Worm (Caenorhabditis elegans): ENCODE measurements around the gene col-153.

Gene col-153

DNA sequence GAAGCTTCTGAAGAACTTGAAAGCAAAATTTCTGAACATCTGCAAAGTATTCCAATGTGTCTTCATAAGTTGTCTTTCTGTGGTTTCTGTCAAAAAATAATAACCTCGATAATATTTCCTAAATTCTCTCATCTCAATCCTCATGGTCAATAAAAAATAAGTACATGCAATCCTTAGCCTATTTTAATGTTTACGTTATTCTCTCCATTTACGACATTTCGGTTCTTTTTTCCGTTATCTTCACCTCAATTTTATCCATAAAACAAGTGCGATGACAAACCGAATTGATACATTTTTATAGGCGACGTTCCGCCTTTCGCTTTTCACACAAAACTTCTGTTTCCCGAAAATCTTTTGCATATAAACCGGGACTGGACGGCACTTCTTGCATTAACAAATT lies at the start of gene col-153:
Gene col-153 (plus strand): TSS at position 301 of the 400 bp plus-strand sequence.
- TF ChIP-seq F22D6.2 (tag; optimal IDR thresholded peaks at IDR 0.05) (no peak), F57C9.4 (tag; optimal IDR thresholded peaks at IDR 0.05) (no peak), ztf-22 (GFP tag; optimal IDR thresholded peaks at IDR 0.05) (no peak), B0035.1 (tag; optimal IDR thresholded peaks at IDR 0.05) (no peak), B0019.2 (GFP tag; conservative IDR thresholded peaks at IDR 0.05) (no peak), mel-28 (tag; optimal IDR thresholded peaks at IDR 0.05; ENCODE audit: borderline replicate concordance) (no peak)

ce11 chrV:10901125-10901524 lies 48.5 kb upstream of the col-153 start, which contains the start of gene spp-16:
TSS of gene spp-16 (minus strand) at chrV:10901303.
- TF ChIP-seq fkh-3 (tag; optimal IDR thresholded peaks at IDR 0.05) (no peak), nhr-80 (tag; optimal IDR thresholded peaks at IDR 0.05) (peak; percentile 50)

ce11 chrV:10902682-10903081 lies 46.9 kb upstream of the col-153 start, which contains the start of gene F32D8.8:
TSS of gene F32D8.8 (minus strand) at chrV:10902782.
- no peak for TF ChIP-seq dox-1 (GFP tag; IDR thresholded peaks at IDR 0.05)
- TF ChIP-seq lin-35 (GFP tag; optimal IDR thresholded peaks at IDR 0.05) = no peak
- no peak for TF ChIP-seq aptf-2 (GFP tag; conservative IDR thresholded peaks at IDR 0.05)
- no peak for TF ChIP-seq sptf-2 (GFP tag; optimal IDR thresholded peaks at IDR 0.05)
- TF ChIP-seq ets-4 (GFP tag; optimal IDR thresholded peaks at IDR 0.05) = no peak
- no peak for TF ChIP-seq hrde-1 (tag; optimal IDR thresholded peaks at IDR 0.05; ENCODE audit: borderline replicate concordance)
- TF ChIP-seq ceh-40 (GFP tag; IDR thresholded peaks at IDR 0.05) = no peak
- TF ChIP-seq T26A5.8 (tag; optimal IDR thresholded peaks at IDR 0.05) = no peak
- no peak for TF ChIP-seq ztf-18 (tag; optimal IDR thresholded peaks at IDR 0.05)
- TF ChIP-seq tbx-9 (tag; optimal IDR thresholded peaks at IDR 0.05; ENCODE audit: borderline replicate concordance) = no peak
- no peak for TF ChIP-seq B0336.3 (GFP tag; IDR thresholded peaks at IDR 0.05)
- no peak for TF ChIP-seq aptf-3 (GFP tag; IDR thresholded peaks at IDR 0.05)
- no peak for TF ChIP-seq ccch-3 (GFP tag; optimal IDR thresholded peaks at IDR 0.05)
- TF ChIP-seq ztf-28 (GFP tag; IDR thresholded peaks at IDR 0.05) = no peak
- TF ChIP-seq rec-8 (tag; optimal IDR thresholded peaks at IDR 0.05) = no peak
- no peak for TF ChIP-seq K11D2.4 (GFP tag; IDR thresholded peaks at IDR 0.05)
- TF ChIP-seq F57C9.4 (tag; optimal IDR thresholded peaks at IDR 0.05) = no peak
- TF ChIP-seq ceh-91 (GFP tag; IDR thresholded peaks at IDR 0.05) = no peak

- TF ChIP-seq lir-1 (GFP tag; conservative IDR thresholded peaks at IDR 0.05) (no peak), unc-130 (GFP tag; optimal IDR thresholded peaks at IDR 0.05) (no peak), B0019.2 (GFP tag; conservative IDR thresholded peaks at IDR 0.05) (no peak), aptf-2 (GFP tag; conservative IDR thresholded peaks at IDR 0.05) (no peak), die-1 (tag; optimal IDR thresholded peaks at IDR 0.05) (no peak), Y56A3A.18 (GFP tag; IDR thresholded peaks at IDR 0.05) (no peak), tlf-1 (GFP tag; optimal IDR thresholded peaks at IDR 0.05) (no peak), ceh-79 (tag; optimal IDR thresholded peaks at IDR 0.05) (no peak), ztf-3 (GFP tag; optimal IDR thresholded peaks at IDR 0.05) (no peak), B0035.1 (tag; optimal IDR thresholded peaks at IDR 0.05) (no peak), somi-1 (GFP tag; optimal IDR thresholded peaks at IDR 0.05) (no peak), nfya-1 (tag; optimal IDR thresholded peaks at IDR 0.05; ENCODE audit: borderline replicate concordance, insufficient read depth) (no peak), ZK185.1 (tag; optimal IDR thresholded peaks at IDR 0.05; ENCODE audit: poor library complexity, severe bottlenecking) (no peak), rpc-1 (optimal IDR thresholded peaks at IDR 0.05) (no peak), rpc-1 (tag; optimal IDR thresholded peaks at IDR 0.05) (no peak)
Measured at ce11 chrV:10903748-10904147, 45.9 kb upstream of the col-153 start, which contains the start of gene F32D8.15. TSS of gene F32D8.15 (plus strand) at chrV:10904048.

Measured in whole organism, young adult.